Fruit fly (Drosophila melanogaster): ENCODE measurements around the gene Ir94c.

The Ir94c gene

DNA sequence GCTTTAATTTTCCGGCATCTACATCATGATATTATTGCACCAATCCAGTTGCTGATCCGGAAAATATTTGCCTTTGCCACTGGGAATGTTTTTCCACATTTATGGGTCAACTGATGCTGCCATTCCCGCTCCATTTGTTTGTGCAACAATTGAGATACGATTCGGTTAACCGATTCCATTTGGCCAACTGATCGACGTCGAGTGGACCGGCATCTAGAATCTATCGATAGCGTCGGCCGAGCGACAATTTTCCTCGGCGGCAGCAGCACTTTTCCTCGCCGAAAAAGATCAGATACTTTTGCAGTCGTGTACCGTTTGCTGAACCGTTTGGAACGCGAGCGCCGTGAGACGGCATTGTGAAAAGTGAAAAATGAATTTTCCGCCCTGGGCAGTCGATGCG, 507 bp upstream of the Ir94c start, which contains the start of gene CG42390:
Gene CG42390, plus strand, starts transcription at position 301 of the 400 bp plus-strand sequence.
- TF ChIP-seq maf-S (GFP tag; optimal IDR thresholded peaks at IDR 0.05) (no peak), Poxn (GFP tag; IDR thresholded peaks at IDR 0.05) (no peak), tup (GFP tag; optimal IDR thresholded peaks at IDR 0.05) (no peak), CG6689 (GFP tag; IDR thresholded peaks at IDR 0.05) (0 out of 2 replicates have a peak, but pooled peaks have one; percentile 11), CG9437 (GFP tag; optimal IDR thresholded peaks at IDR 0.05) (no peak), pan (optimal IDR thresholded peaks at IDR 0.05) (no peak), pan (GFP tag; optimal IDR thresholded peaks at IDR 0.05 in 1 of 2, IDR thresholded peaks at IDR 0.05 in 1 of 2) (no peak), CG7928 (GFP tag; optimal IDR thresholded peaks at IDR 0.05) (no peak), lbe (GFP tag; optimal IDR thresholded peaks at IDR 0.05) (no peak), scrt (GFP tag; optimal IDR thresholded peaks at IDR 0.05) (no peak), PHDP (tag; optimal IDR thresholded peaks at IDR 0.05) (no peak), CG6175 (GFP tag; IDR thresholded peaks at IDR 0.05) (no peak), Tbp (GFP tag; optimal IDR thresholded peaks at IDR 0.05) (no peak), CG14667 (GFP tag; IDR thresholded peaks at IDR 0.05) (no peak), Blimp-1 (GFP tag; optimal IDR thresholded peaks at IDR 0.05) (no peak), Ets65A (GFP tag) (peak; percentile 47), CG6854 (GFP tag; optimal IDR thresholded peaks at IDR 0.05) (no peak), stc (GFP tag; IDR thresholded peaks at IDR 0.05) (no peak), otp (GFP tag; IDR thresholded peaks at IDR 0.05) (no peak), Mrtf (GFP tag; IDR thresholded peaks at IDR 0.05) (0 out of 3 replicates have a peak, but pooled peaks have one; percentile 16), Dref (GFP tag; IDR thresholded peaks at IDR 0.05) (no peak), ash1 (GFP tag; optimal IDR thresholded peaks at IDR 0.05) (no peak), Dp (GFP tag; optimal IDR thresholded peaks at IDR 0.05) (no peak), chinmo (GFP tag; IDR thresholded peaks at IDR 0.05; ENCODE audit: partially characterized antibody) (0 out of 4 replicates have a peak, but pooled peaks have one; percentile 31), Lpt (GFP tag; optimal IDR thresholded peaks at IDR 0.05) (no peak), Aef1 (GFP tag; IDR thresholded peaks at IDR 0.05) (no peak), sens (GFP tag) (no peak), Hmr (GFP tag; optimal IDR thresholded peaks at IDR 0.05) (no peak), chm (GFP tag; IDR thresholded peaks at IDR 0.05) (0 out of 2 replicates have a peak, but pooled peaks have one; percentile 35), jing (GFP tag; optimal IDR thresholded peaks at IDR 0.05) (no peak), pzg (GFP tag; optimal IDR thresholded peaks at IDR 0.05) (no peak), Meics (GFP tag; optimal IDR thresholded peaks at IDR 0.05) (no peak), Ravus (GFP tag; IDR thresholded peaks at IDR 0.05) (no peak), CG2889 (GFP tag; IDR thresholded peaks at IDR 0.05) (no peak), CG6791 (GFP tag; IDR thresholded peaks at IDR 0.05; ENCODE audit: partially characterized antibody) (no peak), CG8359 (GFP tag; optimal IDR thresholded peaks at IDR 0.05; ENCODE audit: borderline replicate concordance) (no peak), CG15479 (GFP tag; optimal IDR thresholded peaks at IDR 0.05) (no peak), ab (GFP tag; optimal IDR thresholded peaks at IDR 0.05) (no peak), CG12769 (tag; optimal IDR thresholded peaks at IDR 0.05) (peak; percentile 35), CG12942 (GFP tag; optimal IDR thresholded peaks at IDR 0.05) (no peak), nau (GFP tag; optimal IDR thresholded peaks at IDR 0.05) (no peak), onecut (GFP tag; IDR thresholded peaks at IDR 0.05) (no peak), esg (GFP tag; conservative IDR thresholded peaks at IDR 0.05) (no peak), E2f1 (GFP tag; IDR thresholded peaks at IDR 0.05) (0 out of 2 replicates have a peak, but pooled peaks have one; percentile 10), CG14050 (GFP tag; IDR thresholded peaks at IDR 0.05) (no peak), HLH3B (GFP tag; IDR thresholded peaks at IDR 0.05) (no peak), CG31224 (GFP tag; IDR thresholded peaks at IDR 0.05) (no peak)

All from whole organism, embryonic.